Fruit fly (Drosophila melanogaster) whole organism, embryonic: ENCODE results near the gene CG43815.

ENCODE experiments used
- Aef1 ChIP-seq: fragments of 200-800 bp; sonication (Bioruptor generic); IDR thresholded peaks from 3 replicates; pipeline ENCODE4 v1.3.6; 2022; ENCODE audit warnings: missing biosample characterization, missing genetic modification characterization
- Antp ChIP-seq: fragments of 200-800 bp; sonication (Bioruptor generic); optimal IDR thresholded peaks from 3 replicates; lab custom pipeline; 2016; ENCODE audit warnings: missing biosample characterization, missing genetic modification characterization
- Atf3 ChIP-seq: fragments of 200-800 bp; sonication (Bioruptor generic); optimal IDR thresholded peaks from 3 replicates; lab custom pipeline; 2016; ENCODE audit warnings: missing biosample characterization, missing genetic modification characterization
- Bgb ChIP-seq: fragments of 200-800 bp; sonication (Bioruptor generic); IDR thresholded peaks from 2 replicates; pipeline ENCODE4 v1.3.6; 2022; ENCODE audit warnings: missing biosample characterization, missing genetic modification characterization; ENCODE audit not compliant: partially characterized antibody
- C15 ChIP-seq: fragments of 200-800 bp; sonication (Bioruptor generic); IDR thresholded peaks from 3 replicates; pipeline ENCODE4 v1.3.6; 2022; ENCODE audit warnings: missing biosample characterization, missing genetic modification characterization
- CG10654 ChIP-seq: fragments of 200-800 bp; sonication (Bioruptor generic); optimal IDR thresholded peaks from 2 replicates; lab custom pipeline; 2016; ENCODE audit warnings: missing biosample characterization, missing genetic modification characterization
- CG11085 ChIP-seq: fragments of 200-800 bp; sonication (Bioruptor generic); IDR thresholded peaks from 2 replicates; pipeline ENCODE4 v1.3.6; 2022; ENCODE audit warnings: missing biosample characterization, missing genetic modification characterization
- CG12071 ChIP-seq: fragments of 200-800 bp; sonication (Bioruptor generic); optimal IDR thresholded peaks from 3 replicates; lab custom pipeline; 2018; ENCODE audit warnings: missing biosample characterization, mild to moderate bottlenecking, missing genetic modification characterization
- CG12744 ChIP-seq: fragments of 200-800 bp; sonication (Bioruptor generic); optimal IDR thresholded peaks from 2 replicates; lab custom pipeline; 2016; ENCODE audit warnings: missing biosample characterization, missing genetic modification characterization
- CG14965 ChIP-seq: fragments of 200-800 bp; sonication (Bioruptor generic); optimal IDR thresholded peaks from 2 replicates; lab custom pipeline; 2016; ENCODE audit warnings: missing biosample characterization, missing genetic modification characterization, borderline replicate concordance
- CG15479 ChIP-seq: fragments of 200-800 bp; sonication (Bioruptor generic); optimal IDR thresholded peaks from 3 replicates; lab custom pipeline; 2019; ENCODE audit warnings: missing biosample characterization, mild to moderate bottlenecking, missing genetic modification characterization, moderate library complexity
- CG2120 ChIP-seq: fragments of 200-800 bp; sonication (Bioruptor generic); optimal IDR thresholded peaks from 3 replicates; lab custom pipeline; 2016; ENCODE audit warnings: missing biosample characterization, missing genetic modification characterization
- CG31224 ChIP-seq: fragments of 200-800 bp; sonication (Bioruptor generic); IDR thresholded peaks from 2 replicates; pipeline ENCODE4 v1.3.6; 2022; ENCODE audit warnings: missing biosample characterization, missing genetic modification characterization
- CG4854 ChIP-seq: fragments of 200-800 bp; sonication (Bioruptor generic); optimal IDR thresholded peaks from 2 replicates; lab custom pipeline; 2016; ENCODE audit warnings: missing biosample characterization, missing genetic modification characterization, inconsistent platforms
- CG6683 ChIP-seq: fragments of 200-800 bp; sonication (Bioruptor generic); optimal IDR thresholded peaks from 2 replicates; lab custom pipeline; 2017; ENCODE audit warnings: missing biosample characterization, mild to moderate bottlenecking, missing genetic modification characterization, missing genetic modification reagents
- CG8924 ChIP-seq: fragments of 200-800 bp; optimal IDR thresholded peaks from 3 replicates; lab custom pipeline; 2019; ENCODE audit warnings: missing biosample characterization, mild to moderate bottlenecking, missing genetic modification characterization, moderate library complexity
- Dbx ChIP-seq: fragments of 200-800 bp; sonication (Bioruptor generic); IDR thresholded peaks from 3 replicates; pipeline ENCODE4 v1.3.6; 2022; ENCODE audit warnings: missing biosample characterization, missing genetic modification characterization
- Doc2 ChIP-seq: fragments of 200-800 bp; sonication (Bioruptor generic); IDR thresholded peaks from 2 replicates; pipeline ENCODE4 v1.3.6; 2022; ENCODE audit warnings: missing biosample characterization, missing genetic modification characterization
- Dref ChIP-seq: fragments of 200-800 bp; sonication (Bioruptor generic); IDR thresholded peaks from 2 replicates; pipeline ENCODE4 v1.3.6; 2022; ENCODE audit warnings: missing biosample characterization, missing genetic modification characterization
- Fer3 ChIP-seq: fragments of 200-800 bp; sonication (Bioruptor generic); optimal IDR thresholded peaks from 2 replicates; lab custom pipeline; 2018; ENCODE audit warnings: missing biosample characterization, mild to moderate bottlenecking, missing genetic modification characterization, moderate library complexity
- HHEX ChIP-seq: fragments of 200-800 bp; sonication (Bioruptor generic); optimal IDR thresholded peaks from 3 replicates; lab custom pipeline; 2017; ENCODE audit warnings: missing biosample characterization, mild to moderate bottlenecking, missing genetic modification characterization, missing genetic modification reagents
- Hr39 ChIP-seq: fragments of >200 bp; optimal IDR thresholded peaks from 2 replicates; lab custom pipeline; 2017
- Jarid2 ChIP-seq: fragments of 200-800 bp; sonication (Bioruptor generic); optimal IDR thresholded peaks from 3 replicates; lab custom pipeline; 2017; ENCODE audit warnings: mild to moderate bottlenecking, missing biosample characterization, missing genetic modification reagents, missing genetic modification characterization
- Nf-YA ChIP-seq: fragments of 200-800 bp; sonication (Bioruptor generic); IDR thresholded peaks from 2 replicates; pipeline ENCODE4 v1.3.6; 2022; ENCODE audit warnings: missing biosample characterization, missing genetic modification characterization
- Nf-YB ChIP-seq: fragments of 200-800 bp; sonication (Bioruptor generic); optimal IDR thresholded peaks from 3 replicates; lab custom pipeline; 2019; ENCODE audit warnings: missing biosample characterization, mild to moderate bottlenecking, missing genetic modification characterization, moderate library complexity
- NfI ChIP-seq: fragments of 200-800 bp; sonication (Bioruptor generic); optimal IDR thresholded peaks from 3 replicates; lab custom pipeline; 2018; ENCODE audit warnings: missing biosample characterization, mild to moderate bottlenecking, missing genetic modification characterization, moderate library complexity
- Oli ChIP-seq: fragments of 200-800 bp; sonication (Bioruptor generic); optimal IDR thresholded peaks from 2 replicates; lab custom pipeline; 2018; ENCODE audit warnings: missing biosample characterization, mild to moderate bottlenecking, missing genetic modification characterization, moderate library complexity
- Six4 ChIP-seq: fragments of 200-800 bp; sonication (Bioruptor generic); optimal IDR thresholded peaks from 2 replicates; lab custom pipeline; 2016; ENCODE audit warnings: missing biosample characterization, missing genetic modification characterization
- Stat92E ChIP-seq, 3 experiments: fragments of >200 bp in 2 of 3; fragments of 200-800 bp in 1 of 3; sonication (Bioruptor generic) in 1 of 3; optimal IDR thresholded peaks; 2 replicates each; lab custom pipeline; 2017 to 2019; ENCODE audit warnings: missing biosample characterization in 3 of 3, missing genetic modification characterization in 3 of 3, mild to moderate bottlenecking in 1 of 3, moderate library complexity in 1 of 3
- Xbp1 ChIP-seq: fragments of 200-800 bp; sonication (Bioruptor generic); optimal IDR thresholded peaks from 3 replicates; lab custom pipeline; 2016; ENCODE audit warnings: missing biosample characterization, mild to moderate bottlenecking, missing genetic modification characterization
- ab ChIP-seq: fragments of 200-800 bp; sonication (Bioruptor generic); optimal IDR thresholded peaks from 2 replicates; lab custom pipeline; 2016; ENCODE audit warnings: missing biosample characterization, missing genetic modification characterization
- bab2 ChIP-seq: fragments of 200-800 bp; sonication (Bioruptor generic); optimal IDR thresholded peaks from 2 replicates; lab custom pipeline; 2016; ENCODE audit warnings: missing biosample characterization, missing genetic modification characterization
- bsh ChIP-seq, 2 experiments: fragments of 200-800 bp; sonication (Bioruptor generic); optimal IDR thresholded peaks; 2 replicates each; lab custom pipeline; 2017 to 2018; ENCODE audit warnings: mild to moderate bottlenecking in 2 of 2, missing biosample characterization in 2 of 2, missing genetic modification characterization in 2 of 2, moderate library complexity in 1 of 2
- chm ChIP-seq: fragments of 200-800 bp; sonication (Bioruptor generic); IDR thresholded peaks from 2 replicates; pipeline ENCODE4 v1.3.6; 2022; ENCODE audit warnings: missing biosample characterization, missing genetic modification characterization
- crc ChIP-seq: fragments of 200-800 bp; sonication (Bioruptor generic); optimal IDR thresholded peaks from 2 replicates; lab custom pipeline; 2016; ENCODE audit warnings: missing biosample characterization, missing genetic modification characterization
- dan ChIP-seq: fragments of 200-800 bp; sonication (Bioruptor generic); IDR thresholded peaks from 2 replicates; pipeline ENCODE4 v1.3.6; 2022; ENCODE audit warnings: missing biosample characterization, missing genetic modification characterization
- dysf ChIP-seq: fragments of 200-800 bp; sonication (Bioruptor generic); IDR thresholded peaks from 3 replicates; pipeline ENCODE4 v1.3.6; 2022; ENCODE audit warnings: missing biosample characterization, missing genetic modification characterization
- ems ChIP-seq: fragments of 200-800 bp; sonication (Bioruptor generic); optimal IDR thresholded peaks from 3 replicates; lab custom pipeline; 2016; ENCODE audit warnings: missing biosample characterization, missing genetic modification characterization
- exex ChIP-seq: fragments of 200-800 bp; sonication (Bioruptor generic); optimal IDR thresholded peaks from 4 replicates; lab custom pipeline; 2018; ENCODE audit warnings: missing biosample characterization, mild to moderate bottlenecking, missing genetic modification characterization, moderate library complexity
- fd102C ChIP-seq: fragments of 200-800 bp; sonication (Bioruptor generic); optimal IDR thresholded peaks from 2 replicates; lab custom pipeline; 2018; ENCODE audit warnings: missing biosample characterization, mild to moderate bottlenecking, missing genetic modification characterization, moderate library complexity
- grau ChIP-seq: fragments of 200-800 bp; optimal IDR thresholded peaks from 3 replicates; lab custom pipeline; 2019; ENCODE audit warnings: missing biosample characterization, mild to moderate bottlenecking, missing genetic modification characterization, moderate library complexity
- hkb ChIP-seq, 2 experiments: fragments of 200-800 bp in 1 of 2; fragments of >200 bp in 1 of 2; sonication (Bioruptor generic) in 1 of 2; IDR thresholded peaks in 1 of 2; optimal IDR thresholded peaks in 1 of 2; 2 replicates each; pipeline versions ENCODE4 v1.3.6 to Lab custom; 2017 to 2022; ENCODE audit warnings: missing biosample characterization in 1 of 2, missing genetic modification characterization in 1 of 2
- inv ChIP-seq: fragments of 200-800 bp; sonication (Bioruptor generic); IDR thresholded peaks from 2 replicates; pipeline ENCODE4 v1.3.6; 2022; ENCODE audit warnings: missing biosample characterization, missing genetic modification characterization; ENCODE audit not compliant: partially characterized antibody
- jumu ChIP-seq: fragments of 200-800 bp; sonication (Bioruptor generic); optimal IDR thresholded peaks from 3 replicates; lab custom pipeline; 2016; ENCODE audit warnings: missing biosample characterization, missing genetic modification characterization
- kah ChIP-seq: fragments of 200-800 bp; sonication (Bioruptor generic); optimal IDR thresholded peaks from 2 replicates; lab custom pipeline; 2018; ENCODE audit warnings: missing biosample characterization, mild to moderate bottlenecking, missing genetic modification characterization
- nau ChIP-seq: fragments of 200-800 bp; sonication (Bioruptor generic); optimal IDR thresholded peaks from 3 replicates; lab custom pipeline; 2017; ENCODE audit warnings: missing biosample characterization, mild to moderate bottlenecking, missing genetic modification characterization, missing genetic modification reagents
- nerfin-1 ChIP-seq: fragments of 200-800 bp; sonication (Bioruptor generic); optimal IDR thresholded peaks from 3 replicates; lab custom pipeline; 2019; ENCODE audit warnings: missing biosample characterization, mild to moderate bottlenecking, missing genetic modification characterization, moderate library complexity
- nom ChIP-seq: fragments of 200-800 bp; sonication (Bioruptor generic); optimal IDR thresholded peaks from 2 replicates; lab custom pipeline; 2017; ENCODE audit warnings: missing biosample characterization, missing genetic modification characterization, mild to moderate bottlenecking, moderate library complexity, missing genetic modification reagents
- tap ChIP-seq: fragments of 200-800 bp; optimal IDR thresholded peaks from 3 replicates; lab custom pipeline; 2019; ENCODE audit warnings: missing biosample characterization, mild to moderate bottlenecking, missing genetic modification characterization, moderate library complexity

CG43815 gene

dm6 chr2L:3575679-3576442, at the start of gene CG43815 (continued):
- TF ChIP-seq dan (GFP tag; lab: Robert Waterston, UW) (no peak), nom (GFP tag; lab: Kevin White, UChicago) (no peak), hkb (optimal IDR thresholded peaks at IDR 0.05; lab: Kevin White, UChicago) (no peak), hkb (GFP tag; IDR thresholded peaks at IDR 0.05; lab: Robert Waterston, UW) (no peak), grau (tag; lab: Kevin White, UChicago) (peak; percentile 12), CG12071 (peak; percentile 7), CG15479 (no peak), ems (GFP tag; lab: Kevin White, UChicago) (no peak), nerfin-1 (tag; lab: Kevin White, UChicago) (no peak), Aef1 (GFP tag; lab: Robert Waterston, UW) (no peak), Nf-YB (GFP tag; lab: Kevin White, UChicago) (no peak), Hr39 (lab: Kevin White, UChicago) (no peak), Jarid2 (GFP tag; lab: Kevin White, UChicago) (no peak), CG11085 (GFP tag; lab: Robert Waterston, UW) (no peak), CG4854 (no peak), HHEX (GFP tag; lab: Kevin White, UChicago) (no peak), CG8924 (tag; lab: Kevin White, UChicago) (no peak), CG31224 (GFP tag; lab: Robert Waterston, UW) (no peak), NfI (no peak), Dref (GFP tag; lab: Robert Waterston, UW) (no peak), Fer3 (no peak), Dbx (GFP tag; lab: Robert Waterston, UW) (no peak), Atf3 (GFP tag; lab: Kevin White, UChicago) (no peak), Stat92E (GFP tag; optimal IDR thresholded peaks at IDR 0.05; lab: Kevin White, UChicago) (no peak), chm (GFP tag; lab: Robert Waterston, UW) (no peak), jumu (GFP tag; lab: Kevin White, UChicago) (no peak), tap (tag; lab: Kevin White, UChicago) (no peak), ab (GFP tag; lab: Kevin White, UChicago) (no peak), dysf (GFP tag; lab: Robert Waterston, UW) (no peak), nau (GFP tag; lab: Kevin White, UChicago) (no peak), C15 (GFP tag; lab: Robert Waterston, UW) (no peak), Doc2 (GFP tag; lab: Robert Waterston, UW) (no peak), Xbp1 (GFP tag; lab: Kevin White, UChicago) (peak; percentile 3), inv (no peak), CG12744 (GFP tag; lab: Kevin White, UChicago) (no peak), Nf-YA (GFP tag; lab: Robert Waterston, UW) (no peak), crc (GFP tag; lab: Kevin White, UChicago) (no peak), bab2 (GFP tag; lab: Kevin White, UChicago) (no peak), CG10654 (GFP tag; lab: Kevin White, UChicago) (no peak), kah (GFP tag; lab: Kevin White, UChicago) (no peak), Bgb (GFP tag; lab: Robert Waterston, UW) (no peak), exex (tag; lab: Kevin White, UChicago) (no peak), bsh (GFP tag; optimal IDR thresholded peaks at IDR 0.05; lab: Kevin White, UChicago) (peak in 1 of 2 experiments; percentile 25), Antp (no peak), CG14965 (no peak), Oli (peak; percentile 16), fd102C (GFP tag; lab: Kevin White, UChicago) (no peak), CG2120 (no peak), Six4 (GFP tag; lab: Kevin White, UChicago) (no peak), CG6683 (no peak)
